Worm (Caenorhabditis elegans): ENCODE data around the gene ins-2.

ins-2 gene

ce11 chrII:5964962-5965361 is 23.4 kb upstream of the ins-2 start:
- TF ChIP-seq K11D2.4 (GFP tag; IDR thresholded peaks at IDR 0.05) = no peak
- no peak for TF ChIP-seq Y53F4B.3 (GFP tag; IDR thresholded peaks at IDR 0.05)

ce11 chrII:5966637-5967036 is 21.7 kb upstream of the ins-2 start:
- TF ChIP-seq B0019.2 (GFP tag; conservative IDR thresholded peaks at IDR 0.05) = no peak
- peak; percentile 80 for TF ChIP-seq hmg-1.2 (GFP tag; IDR thresholded peaks at IDR 0.05)
- peak; percentile 73 for TF ChIP-seq cebp-1 (GFP tag; IDR thresholded peaks at IDR 0.05)
- no peak for TF ChIP-seq cebp-1 (tag; optimal IDR thresholded peaks at IDR 0.05)

ce11 chrII:5968037-5968436 is 20.3 kb upstream of the ins-2 start, which contains the start of gene B0034.1:
B0034.1 (plus strand) TSS chrII:5968337.
- TF ChIP-seq bed-1 (GFP tag; IDR thresholded peaks at IDR 0.05) (no peak), zfh-2 (GFP tag; conservative IDR thresholded peaks at IDR 0.05) (no peak), dox-1 (GFP tag; IDR thresholded peaks at IDR 0.05) (no peak), athp-1 (tag; optimal IDR thresholded peaks at IDR 0.05) (no peak), Y56A3A.18 (GFP tag; IDR thresholded peaks at IDR 0.05) (no peak), ZK185.1 (tag; optimal IDR thresholded peaks at IDR 0.05; ENCODE audit: poor library complexity, severe bottlenecking) (no peak), snpc-1.3 (tag; optimal IDR thresholded peaks at IDR 0.05; ENCODE audit: insufficient read depth) (no peak), atf-7 (tag; optimal IDR thresholded peaks at IDR 0.05) (no peak), xnd-1 (tag; optimal IDR thresholded peaks at IDR 0.05) (no peak), tlf-1 (GFP tag; optimal IDR thresholded peaks at IDR 0.05) (no peak)

- no peak for TF ChIP-seq F52B5.7 (tag; optimal IDR thresholded peaks at IDR 0.05)
- no peak for TF ChIP-seq dox-1 (GFP tag; IDR thresholded peaks at IDR 0.05)
- no peak for TF ChIP-seq Y67H2A.10 (GFP tag; conservative IDR thresholded peaks at IDR 0.05)
- TF ChIP-seq ztf-25 (GFP tag; IDR thresholded peaks at IDR 0.05) = no peak
These were observed 19.0 kb upstream of the ins-2 start, which contains the start of gene B0034.4 for ce11 chrII:5969303-5969702. B0034.4 (minus strand) TSS chrII:5969531.

ce11 chrII:5974878-5975277 is 13.4 kb upstream of the ins-2 start, which contains the start of gene B0034.5:
B0034.5 (minus strand) TSS chrII:5974978.
- no peak for TF ChIP-seq zim-3 (tag; optimal IDR thresholded peaks at IDR 0.05)
- TF ChIP-seq akir-1 (GFP tag; optimal IDR thresholded peaks at IDR 0.05) = no peak
- TF ChIP-seq K11D2.4 (GFP tag; IDR thresholded peaks at IDR 0.05) = no peak

- TF ChIP-seq F57C9.4 (tag; optimal IDR thresholded peaks at IDR 0.05) (no peak), ztf-18 (tag; optimal IDR thresholded peaks at IDR 0.05) (no peak), C06A6.2 (GFP tag; conservative IDR thresholded peaks at IDR 0.05) (no peak), ceh-79 (tag; optimal IDR thresholded peaks at IDR 0.05) (no peak), mel-28 (tag; optimal IDR thresholded peaks at IDR 0.05; ENCODE audit: borderline replicate concordance) (no peak)
These were observed 2.3 kb downstream of the ins-2 start, which contains the start of gene ins-3 for ce11 chrII:5990668-5991067. ins-3 (minus strand) TSS chrII:5990768.

ce11 chrII:5996066-5996465 is 7.7 kb downstream of the ins-2 start, which contains the start of gene ins-4:
ins-4 (plus strand) TSS chrII:5996366.
- TF ChIP-seq aptf-2 (GFP tag; conservative IDR thresholded peaks at IDR 0.05) = no peak
- no peak for TF ChIP-seq pha-4 (tag; optimal IDR thresholded peaks at IDR 0.05)
- no peak for TF ChIP-seq F10E7.11 (tag; optimal IDR thresholded peaks at IDR 0.05)
- TF ChIP-seq hsf-1 (GFP tag; IDR thresholded peaks at IDR 0.05) = no peak
- TF ChIP-seq ama-1 (optimal IDR thresholded peaks at IDR 0.05) = no peak
- no peak for TF ChIP-seq ama-1 (GFP tag; optimal IDR thresholded peaks at IDR 0.05)
- TF ChIP-seq lin-54 (GFP tag; optimal IDR thresholded peaks at IDR 0.05) = no peak
- TF ChIP-seq tbp1 (GFP tag; optimal IDR thresholded peaks at IDR 0.05) = no peak
- no peak for TF ChIP-seq lin-26 (GFP tag; IDR thresholded peaks at IDR 0.05)
- no peak for TF ChIP-seq ekl-4 (GFP tag; IDR thresholded peaks at IDR 0.05)
- no peak for TF ChIP-seq tbx-9 (tag; optimal IDR thresholded peaks at IDR 0.05; ENCODE audit: borderline replicate concordance)
- TF ChIP-seq F49E8.2 (tag; optimal IDR thresholded peaks at IDR 0.05; ENCODE audit: insufficient read depth) = no peak
- no peak for TF ChIP-seq rec-8 (tag; optimal IDR thresholded peaks at IDR 0.05)
- no peak for TF ChIP-seq lsl-1 (GFP tag; optimal IDR thresholded peaks at IDR 0.05)
- TF ChIP-seq B0019.2 (GFP tag; conservative IDR thresholded peaks at IDR 0.05) = no peak

Data from whole organism, young adult.